Worm (Caenorhabditis elegans) whole organism, L1 larva: ENCODE results near the gene col-116.
A peak's percentile ranks its signal among the peaks of the same experiment; 100 is the strongest.

Source experiments
- ama-1 ChIP-seq: fragments of 150-350 bp; optimal IDR thresholded peaks from 2 replicates; lab custom pipeline; 2014
- ceh-63 ChIP-seq: fragments of 200-800 bp; sonication (Bioruptor generic); optimal IDR thresholded peaks from 2 replicates; lab custom pipeline; 2018; ENCODE audit warnings: mild to moderate bottlenecking, missing genetic modification characterization, missing compliant biosample characterization
- elt-3 ChIP-seq, 6 experiments: fragments of 150-350 bp in 1 of 6; sonication (generic microtip); optimal IDR thresholded peaks; 2 replicates each; lab custom pipeline; 2017 to 2018; ENCODE audit warnings: missing biosample characterization in 6 of 6, missing genetic modification characterization in 6 of 6, inconsistent platforms in 1 of 6
- lin-13 ChIP-seq: fragments of 150-350 bp; optimal IDR thresholded peaks from 2 replicates; lab custom pipeline; 2014; ENCODE audit warnings: missing biosample characterization, missing genetic modification reagents, missing genetic modification characterization
- lin-15B ChIP-seq: fragments of 150-350 bp; sonication (generic microtip); optimal IDR thresholded peaks from 3 replicates; lab custom pipeline; 2014; ENCODE audit warnings: missing biosample characterization, missing genetic modification characterization
- lin-39 ChIP-seq: fragments of 150-350 bp; optimal IDR thresholded peaks from 2 replicates; lab custom pipeline; 2014; ENCODE audit warnings: missing biosample characterization, missing genetic modification reagents, missing genetic modification characterization
- nhr-12 ChIP-seq: sonication (generic microtip); optimal IDR thresholded peaks from 2 replicates; lab custom pipeline; 2017; ENCODE audit warnings: missing biosample characterization, missing genetic modification characterization
- nhr-77 ChIP-seq: fragments of 150-350 bp; optimal IDR thresholded peaks from 2 replicates; lab custom pipeline; 2014; ENCODE audit warnings: missing biosample characterization, missing genetic modification characterization
- pax-3 ChIP-seq: fragments of 200-800 bp; sonication (Bioruptor generic); optimal IDR thresholded peaks from 2 replicates; lab custom pipeline; 2018; ENCODE audit warnings: mild to moderate bottlenecking, missing genetic modification characterization, moderate library complexity, missing compliant biosample characterization
- skn-1 ChIP-seq: fragments of 150-350 bp; optimal IDR thresholded peaks from 2 replicates; lab custom pipeline; 2014; ENCODE audit warnings: missing biosample characterization, missing genetic modification characterization
- snu-23 ChIP-seq: sonication (generic microtip); optimal IDR thresholded peaks from 2 replicates; lab custom pipeline; 2016; ENCODE audit warnings: missing genetic modification characterization, missing compliant biosample characterization
- unc-62 ChIP-seq: fragments of 150-350 bp; optimal IDR thresholded peaks from 2 replicates; lab custom pipeline; 2014; ENCODE audit warnings: missing biosample characterization, missing genetic modification reagents, missing genetic modification characterization

DNA sequence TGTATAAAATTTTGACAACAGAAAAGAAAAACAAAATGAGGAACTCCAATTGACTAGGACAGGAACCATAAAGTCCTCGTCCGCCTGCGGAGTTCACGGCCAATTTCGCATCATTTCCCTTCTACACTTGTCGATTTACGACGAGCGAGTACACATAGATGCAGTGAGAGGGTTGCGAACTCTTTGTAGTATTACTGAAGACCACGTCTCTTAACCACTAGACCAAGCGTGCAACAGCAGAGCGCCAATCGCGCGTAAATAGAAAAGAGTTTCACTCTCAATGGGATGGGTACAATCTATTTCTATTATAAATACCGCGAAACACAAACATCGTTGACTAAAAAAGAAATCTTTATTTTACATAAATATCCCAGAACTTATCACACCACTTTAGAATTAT is 19.7 kb downstream of the col-116 start:
- TF ChIP-seq elt-3 (tag; optimal IDR thresholded peaks at IDR 0.05; lab: Kevin White, UChicago) (peak in 2 of 6 experiments; percentile 52 to 55), nhr-77 (tag; lab: Kevin White, UChicago) (peak; percentile 83), lin-15B (tag; lab: Kevin White, UChicago) (peak; percentile 32), snu-23 (GFP tag; lab: Kevin White, UChicago) (peak; percentile 95), ama-1 (lab: Kevin White, UChicago) (peak; percentile 88), lin-39 (tag; lab: Kevin White, UChicago) (no peak), lin-13 (GFP tag; lab: Kevin White, UChicago) (peak; percentile 80), skn-1 (peak; percentile 67), ceh-63 (GFP tag; lab: Kevin White, UChicago) (peak; percentile 37), unc-62 (GFP tag; lab: Kevin White, UChicago) (no peak), pax-3 (tag; lab: Kevin White, UChicago) (peak; percentile 49), nhr-12 (no peak)
